Worm (Caenorhabditis elegans): ENCODE results near the gene C35D10.3.

ce11 chrIII:4866762-4867161 lies 2.0 kb upstream of the C35D10.3 start, which contains the start of gene C35D10.17:
- TF ChIP-seq ceh-45 (GFP tag; IDR thresholded peaks at IDR 0.05) (no peak), ceh-30 (tag; optimal IDR thresholded peaks at IDR 0.05) (no peak), pha-4 (tag; optimal IDR thresholded peaks at IDR 0.05) (no peak), pax-1 (tag; optimal IDR thresholded peaks at IDR 0.05) (no peak), F13H6.1 (tag; optimal IDR thresholded peaks at IDR 0.05) (no peak), ceh-2 (tag; optimal IDR thresholded peaks at IDR 0.05) (no peak), eyg-1 (tag; optimal IDR thresholded peaks at IDR 0.05) (no peak), zip-5 (tag; optimal IDR thresholded peaks at IDR 0.05) (no peak), ref-2 (tag; optimal IDR thresholded peaks at IDR 0.05) (no peak), Y22D7AL.16 (tag; optimal IDR thresholded peaks at IDR 0.05) (no peak), gmeb-2 (tag; optimal IDR thresholded peaks at IDR 0.05) (no peak)
